Fruit fly (Drosophila melanogaster) whole organism, embryonic: Measurements from ENCODE around the gene Inx7.

Source experiments
- Ada2b ChIP-seq: fragments of 200-800 bp; sonication (Bioruptor generic); IDR thresholded peaks from 2 replicates; pipeline ENCODE4 v1.3.6; 2022; ENCODE audit warnings: missing biosample characterization, missing genetic modification characterization
- BEAF-32 ChIP-seq: fragments of 200-800 bp; sonication (Bioruptor generic); optimal IDR thresholded peaks from 3 replicates; lab custom pipeline; 2017; ENCODE audit warnings: missing biosample characterization, missing genetic modification characterization, mild to moderate bottlenecking, moderate library complexity, missing genetic modification reagents
- Blimp-1 ChIP-seq: fragments of 200-800 bp; sonication (Bioruptor generic); optimal IDR thresholded peaks from 3 replicates; lab custom pipeline; 2018; ENCODE audit warnings: missing biosample characterization, missing genetic modification characterization, mild to moderate bottlenecking, moderate library complexity, missing genetic modification reagents
- CG11504 ChIP-seq: fragments of 200-800 bp; sonication (Bioruptor generic); optimal IDR thresholded peaks from 3 replicates; lab custom pipeline; 2019; ENCODE audit warnings: missing biosample characterization, mild to moderate bottlenecking, missing genetic modification characterization, moderate library complexity
- CG12769 ChIP-seq: fragments of 200-800 bp; sonication (Bioruptor generic); optimal IDR thresholded peaks from 2 replicates; lab custom pipeline; 2019; ENCODE audit warnings: missing biosample characterization, mild to moderate bottlenecking, missing genetic modification characterization, moderate library complexity
- CG13287 ChIP-seq: fragments of 200-800 bp; sonication (Bioruptor generic); IDR thresholded peaks from 2 replicates; pipeline ENCODE4 v1.3.6; 2022; ENCODE audit warnings: missing biosample characterization, missing genetic modification characterization; ENCODE audit not compliant: partially characterized antibody
- CG15514 ChIP-seq: fragments of 200-800 bp; sonication (Bioruptor generic); optimal IDR thresholded peaks from 3 replicates; lab custom pipeline; 2017; ENCODE audit warnings: missing biosample characterization, missing genetic modification characterization, mild to moderate bottlenecking, moderate library complexity, missing genetic modification reagents
- CG1602 ChIP-seq: fragments of 200-800 bp; sonication (Bioruptor generic); optimal IDR thresholded peaks from 3 replicates; lab custom pipeline; 2016; ENCODE audit warnings: missing biosample characterization, missing genetic modification characterization
- CG1603 ChIP-seq: fragments of 200-800 bp; sonication (Bioruptor generic); optimal IDR thresholded peaks from 2 replicates; lab custom pipeline; 2019; ENCODE audit warnings: missing biosample characterization, mild to moderate bottlenecking, missing genetic modification characterization, moderate library complexity
- CG17361 ChIP-seq: fragments of 200-800 bp; sonication (Bioruptor generic); IDR thresholded peaks from 3 replicates; pipeline ENCODE4 v1.3.6; 2022; ENCODE audit warnings: missing biosample characterization, missing genetic modification characterization
- CG1832 ChIP-seq: fragments of 200-800 bp; sonication (Bioruptor generic); optimal IDR thresholded peaks from 2 replicates; lab custom pipeline; 2017; ENCODE audit warnings: missing biosample characterization, mild to moderate bottlenecking, missing genetic modification characterization, inconsistent platforms
- CG18476 ChIP-seq: fragments of 200-800 bp; sonication (Bioruptor generic); optimal IDR thresholded peaks from 2 replicates; lab custom pipeline; 2016; ENCODE audit warnings: missing biosample characterization, mild to moderate bottlenecking, missing genetic modification characterization
- CG2116 ChIP-seq: fragments of 200-800 bp; sonication (Bioruptor generic); optimal IDR thresholded peaks from 3 replicates; lab custom pipeline; 2018; ENCODE audit warnings: missing biosample characterization, mild to moderate bottlenecking, missing genetic modification characterization
- CG31224 ChIP-seq: fragments of 200-800 bp; sonication (Bioruptor generic); IDR thresholded peaks from 2 replicates; pipeline ENCODE4 v1.3.6; 2022; ENCODE audit warnings: missing biosample characterization, missing genetic modification characterization
- CG32532 ChIP-seq: fragments of 200-800 bp; sonication (Bioruptor generic); IDR thresholded peaks from 2 replicates; pipeline ENCODE4 v1.3.6; 2022; ENCODE audit warnings: missing biosample characterization, missing genetic modification characterization
- CG34422 ChIP-seq: fragments of 200-800 bp; sonication (Bioruptor generic); IDR thresholded peaks from 3 replicates; pipeline ENCODE4 v1.3.6; 2022; ENCODE audit warnings: missing biosample characterization, missing genetic modification characterization
- CG4360 ChIP-seq: fragments of 200-800 bp; sonication (Bioruptor generic); IDR thresholded peaks from 2 replicates; pipeline ENCODE4 v1.3.6; 2022; ENCODE audit warnings: missing biosample characterization, missing genetic modification characterization
- CG4730 ChIP-seq: fragments of 200-800 bp; sonication (Bioruptor generic); IDR thresholded peaks from 2 replicates; pipeline ENCODE4 v1.3.6; 2022; ENCODE audit warnings: missing biosample characterization, missing genetic modification characterization
- CG6791 ChIP-seq: fragments of 200-800 bp; sonication (Bioruptor generic); IDR thresholded peaks from 3 replicates; pipeline ENCODE4 v1.3.6; 2022; ENCODE audit warnings: missing biosample characterization, missing genetic modification characterization; ENCODE audit not compliant: partially characterized antibody
- CG9797 ChIP-seq: fragments of 200-800 bp; sonication (Bioruptor generic); optimal IDR thresholded peaks from 3 replicates; lab custom pipeline; 2018; ENCODE audit warnings: missing biosample characterization, mild to moderate bottlenecking, missing genetic modification characterization
- CTCF ChIP-seq: fragments of 200-800 bp; sonication (Bioruptor generic); optimal IDR thresholded peaks from 2 replicates; lab custom pipeline; 2017; ENCODE audit warnings: missing biosample characterization, mild to moderate bottlenecking, missing genetic modification characterization, moderate library complexity
- CoRest ChIP-seq: fragments of 200-800 bp; sonication (Bioruptor generic); optimal IDR thresholded peaks from 3 replicates; lab custom pipeline; 2018; ENCODE audit warnings: missing biosample characterization, mild to moderate bottlenecking, missing genetic modification characterization, moderate library complexity
- Dp ChIP-seq: fragments of 200-800 bp; sonication (Bioruptor generic); optimal IDR thresholded peaks from 2 replicates; lab custom pipeline; 2018; ENCODE audit warnings: missing biosample characterization, mild to moderate bottlenecking, missing genetic modification characterization, moderate library complexity
- HLH54F ChIP-seq: fragments of 200-800 bp; sonication (Bioruptor generic); optimal IDR thresholded peaks from 3 replicates; lab custom pipeline; 2016; ENCODE audit warnings: missing biosample characterization, missing genetic modification characterization
- MBD-R2 ChIP-seq: fragments of 200-800 bp; sonication (Bioruptor generic); IDR thresholded peaks from 2 replicates; pipeline ENCODE4 v1.3.6; 2022; ENCODE audit warnings: missing biosample characterization, missing genetic modification characterization
- Max ChIP-seq: fragments of 200-800 bp; sonication (Bioruptor generic); optimal IDR thresholded peaks from 2 replicates; lab custom pipeline; 2016; ENCODE audit warnings: missing biosample characterization, mild to moderate bottlenecking, missing genetic modification characterization
- PHDP ChIP-seq: fragments of 200-800 bp; sonication (Bioruptor generic); optimal IDR thresholded peaks from 3 replicates; lab custom pipeline; 2018; ENCODE audit warnings: missing biosample characterization, mild to moderate bottlenecking, missing genetic modification characterization, moderate library complexity
- Sox102F ChIP-seq: fragments of 200-800 bp; sonication (Bioruptor generic); optimal IDR thresholded peaks from 2 replicates; lab custom pipeline; 2018; ENCODE audit warnings: missing biosample characterization, mild to moderate bottlenecking, missing genetic modification characterization, moderate library complexity
- Sry-δ ChIP-seq: fragments of 200-800 bp; sonication (Bioruptor generic); optimal IDR thresholded peaks from 2 replicates; lab custom pipeline; 2016; ENCODE audit warnings: missing biosample characterization, missing genetic modification characterization
- YL-1 ChIP-seq: fragments of 200-800 bp; sonication (Bioruptor generic); optimal IDR thresholded peaks from 3 replicates; lab custom pipeline; 2017; ENCODE audit warnings: missing biosample characterization, mild to moderate bottlenecking, missing genetic modification characterization
- bcd ChIP-seq: fragments of 200-800 bp; sonication (Bioruptor generic); optimal IDR thresholded peaks from 2 replicates; lab custom pipeline; 2017; ENCODE audit warnings: missing biosample characterization, mild to moderate bottlenecking, missing genetic modification characterization
- chif ChIP-seq, 2 experiments: fragments of 200-800 bp; sonication (Bioruptor generic); optimal IDR thresholded peaks; 3 replicates each; lab custom pipeline; 2016; ENCODE audit warnings: missing biosample characterization in 2 of 2, missing genetic modification characterization in 2 of 2
- exex ChIP-seq: fragments of 200-800 bp; sonication (Bioruptor generic); optimal IDR thresholded peaks from 4 replicates; lab custom pipeline; 2018; ENCODE audit warnings: missing biosample characterization, mild to moderate bottlenecking, missing genetic modification characterization, moderate library complexity
- gcm2 ChIP-seq: fragments of 200-800 bp; sonication (Bioruptor generic); optimal IDR thresholded peaks from 2 replicates; lab custom pipeline; 2016; ENCODE audit warnings: missing biosample characterization, missing genetic modification characterization
- gfzf ChIP-seq: fragments of 200-800 bp; sonication (Bioruptor generic); optimal IDR thresholded peaks from 2 replicates; lab custom pipeline; 2016; ENCODE audit warnings: missing biosample characterization, mild to moderate bottlenecking, missing genetic modification characterization, moderate library complexity
- gsb-n ChIP-seq: fragments of 200-800 bp; sonication (Bioruptor generic); optimal IDR thresholded peaks from 3 replicates; lab custom pipeline; 2018; ENCODE audit warnings: missing biosample characterization, mild to moderate bottlenecking, missing genetic modification characterization
- inv ChIP-seq: fragments of 200-800 bp; sonication (Bioruptor generic); IDR thresholded peaks from 2 replicates; pipeline ENCODE4 v1.3.6; 2022; ENCODE audit warnings: missing biosample characterization, missing genetic modification characterization; ENCODE audit not compliant: partially characterized antibody
- klu ChIP-seq: fragments of 200-800 bp; sonication (Bioruptor generic); IDR thresholded peaks from 2 replicates; pipeline ENCODE4 v1.3.6; 2022; ENCODE audit warnings: missing biosample characterization, missing genetic modification characterization
- row ChIP-seq: fragments of 200-800 bp; sonication (Bioruptor generic); IDR thresholded peaks from 3 replicates; pipeline ENCODE4 v1.3.6; 2022; ENCODE audit warnings: missing biosample characterization, missing genetic modification characterization
- slp2 ChIP-seq: fragments of 200-800 bp; sonication (Bioruptor generic); optimal IDR thresholded peaks from 2 replicates; lab custom pipeline; 2016; ENCODE audit warnings: missing biosample characterization, missing genetic modification characterization
- sr ChIP-seq: fragments of 200-800 bp; sonication (Bioruptor generic); IDR thresholded peaks from 3 replicates; pipeline ENCODE4 v1.3.6; 2022; ENCODE audit warnings: missing biosample characterization, missing genetic modification characterization
- ssp ChIP-seq: fragments of 200-800 bp; sonication (Bioruptor generic); IDR thresholded peaks from 2 replicates; pipeline ENCODE4 v1.3.6; 2022; ENCODE audit warnings: missing biosample characterization, missing genetic modification characterization
- stwl ChIP-seq: fragments of 200-800 bp; sonication (Bioruptor generic); optimal IDR thresholded peaks from 3 replicates; lab custom pipeline; 2018; ENCODE audit warnings: missing biosample characterization, mild to moderate bottlenecking, missing genetic modification characterization, moderate library complexity
- tup ChIP-seq: fragments of 200-800 bp; sonication (Bioruptor generic); optimal IDR thresholded peaks from 2 replicates; lab custom pipeline; 2016; ENCODE audit warnings: missing biosample characterization, mild to moderate bottlenecking, missing genetic modification characterization, moderate library complexity
- twi ChIP-seq: fragments of 200-800 bp; optimal IDR thresholded peaks from 2 replicates; lab custom pipeline; 2019; ENCODE audit warnings: missing biosample characterization, mild to moderate bottlenecking, missing genetic modification characterization, moderate library complexity
- unpg ChIP-seq: fragments of 200-800 bp; sonication (Bioruptor generic); optimal IDR thresholded peaks from 3 replicates; lab custom pipeline; 2018; ENCODE audit warnings: missing biosample characterization, mild to moderate bottlenecking, missing genetic modification characterization, moderate library complexity
- wek ChIP-seq: fragments of 200-800 bp; sonication (Bioruptor generic); optimal IDR thresholded peaks from 3 replicates; lab custom pipeline; 2018; ENCODE audit warnings: missing biosample characterization, mild to moderate bottlenecking, missing genetic modification characterization, moderate library complexity

Gene Inx7

DNA sequence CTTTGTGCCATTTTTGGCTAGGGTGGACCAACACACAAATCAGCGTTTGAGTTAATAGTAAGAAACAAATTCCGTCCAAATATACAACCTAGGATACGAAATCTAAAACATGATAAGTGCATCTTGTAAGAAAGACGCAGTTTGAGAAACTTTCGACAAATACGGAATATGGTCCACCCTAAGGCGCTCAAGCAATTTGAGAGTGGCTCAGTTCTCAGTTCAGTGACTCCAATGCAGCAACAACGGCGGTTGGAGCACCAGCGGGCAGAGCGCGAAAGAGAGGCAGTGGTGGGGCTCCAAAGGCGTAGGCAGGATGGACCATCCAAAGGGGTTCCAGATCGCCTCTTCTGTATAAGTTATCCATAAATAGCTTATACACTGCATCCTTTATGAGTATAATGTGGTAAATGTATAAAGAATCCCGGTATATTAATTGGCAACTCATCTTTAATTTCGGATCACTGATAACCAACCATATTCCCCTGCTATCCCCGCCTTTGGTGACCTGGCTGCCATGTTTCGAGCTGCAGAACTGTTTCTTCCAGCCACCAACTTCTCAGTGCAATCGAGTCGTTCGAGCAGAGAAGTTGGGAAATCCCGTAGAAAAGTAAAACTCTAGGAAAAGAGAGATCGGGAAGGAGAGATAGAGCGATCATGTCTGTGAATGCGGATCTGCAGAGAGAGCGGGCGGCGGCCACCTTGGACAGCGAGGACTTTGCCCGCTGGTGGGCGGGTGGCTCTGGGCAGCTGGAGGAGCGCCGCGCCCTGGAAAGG is 23.9 kb downstream of the Inx7 start, which contains the start of gene CG4586 (continued):
- peak; percentile 98 for TF ChIP-seq unpg (GFP tag; lab: Kevin White, UChicago)
- peak; percentile 86 for TF ChIP-seq CG1602 (GFP tag; lab: Kevin White, UChicago)
- TF ChIP-seq sr (GFP tag; lab: Robert Waterston, UW), result peak; percentile 89
- peak; percentile 84 for TF ChIP-seq exex (tag; lab: Kevin White, UChicago)
- TF ChIP-seq stwl (tag; lab: Kevin White, UChicago), result no peak
- peak; percentile 80 for TF ChIP-seq CG31224 (GFP tag; lab: Robert Waterston, UW)
- TF ChIP-seq Blimp-1 (GFP tag; lab: Kevin White, UChicago), result peak; percentile 92
- peak; percentile 83 for TF ChIP-seq CG4730 (GFP tag; lab: Robert Waterston, UW)
- TF ChIP-seq twi, result peak; percentile 69
- peak; percentile 86 for TF ChIP-seq CG17361 (GFP tag; lab: Robert Waterston, UW)
- TF ChIP-seq slp2 (GFP tag; lab: Kevin White, UChicago), result peak; percentile 92
- peak; percentile 94 for TF ChIP-seq tup (GFP tag; lab: Kevin White, UChicago)
- no peak for TF ChIP-seq inv (GFP tag; lab: Robert Waterston, UW)
- TF ChIP-seq klu (GFP tag; lab: Robert Waterston, UW), result peak; percentile 74
- TF ChIP-seq Ada2b (GFP tag; lab: Robert Waterston, UW), result peak; percentile 96
- TF ChIP-seq ssp (GFP tag; lab: Robert Waterston, UW), result peak; percentile 67
- TF ChIP-seq Sry-δ, result peak; percentile 64
- TF ChIP-seq CoRest (tag; lab: Kevin White, UChicago), result peak; percentile 87
- TF ChIP-seq chif (GFP tag; optimal IDR thresholded peaks at IDR 0.05; lab: Kevin White, UChicago), result peak; percentile 92
- TF ChIP-seq CG12769 (tag; lab: Kevin White, UChicago), result peak; percentile 98

DNA sequence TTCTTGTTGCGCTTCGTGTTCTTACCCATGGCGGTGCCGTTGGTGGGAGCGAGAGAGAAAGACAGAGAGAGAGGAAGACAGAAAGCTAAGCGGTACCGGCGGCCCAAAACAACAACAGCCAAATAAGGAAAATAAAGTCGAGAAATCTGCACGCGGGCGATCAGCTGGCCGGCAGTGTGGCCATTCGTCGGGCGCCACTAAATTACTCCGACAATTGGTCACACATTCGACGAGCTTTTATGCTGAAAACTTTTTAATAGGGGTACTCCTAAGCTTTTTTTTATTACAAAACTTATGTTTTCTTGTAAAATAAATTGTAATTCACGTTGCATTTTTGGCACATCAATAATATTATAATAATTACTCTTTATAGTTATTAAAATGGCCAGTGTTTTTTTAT is 24.8 kb downstream of the Inx7 start, which contains the start of gene Setd3:
Gene Setd3 (minus strand): TSS at position 187 of the 400 bp plus-strand sequence.
- peak; percentile 3 for TF ChIP-seq BEAF-32 (GFP tag; lab: Kevin White, UChicago)
- no peak for TF ChIP-seq CG2116 (GFP tag; lab: Kevin White, UChicago)
- TF ChIP-seq HLH54F (GFP tag; lab: Kevin White, UChicago), result no peak
- TF ChIP-seq Sox102F (GFP tag; lab: Kevin White, UChicago), result peak; percentile 18
- TF ChIP-seq CG6791 (GFP tag; lab: Robert Waterston, UW), result peak; percentile 41; the same call in 1 of the 3 replicates
- TF ChIP-seq CoRest (tag; lab: Kevin White, UChicago), result peak; percentile 17
- TF ChIP-seq CG4360, result 0 out of 2 replicates have a peak, but pooled peaks have one; percentile 22
- TF ChIP-seq row (GFP tag; lab: Robert Waterston, UW), result peak; percentile 56; the same call in 2 of the 3 replicates
- TF ChIP-seq CG18476 (GFP tag; lab: Kevin White, UChicago), result no peak
- peak; percentile 85 for TF ChIP-seq gsb-n (tag; lab: Kevin White, UChicago)
- TF ChIP-seq CG1603, result peak; percentile 6
- TF ChIP-seq CG9797 (GFP tag; lab: Kevin White, UChicago), result peak; percentile 56
- TF ChIP-seq gcm2, result no peak
- peak; percentile 12 for TF ChIP-seq PHDP (tag; lab: Kevin White, UChicago)
- peak; percentile 22 for TF ChIP-seq Max (GFP tag; lab: Kevin White, UChicago)
- TF ChIP-seq CG11504 (tag; lab: Kevin White, UChicago), result no peak
- peak; percentile 20; the same call in 1 of the 2 replicates for TF ChIP-seq CG13287 (GFP tag; lab: Robert Waterston, UW)
- peak; percentile 88 for TF ChIP-seq wek (GFP tag; lab: Kevin White, UChicago)
- no peak for TF ChIP-seq bcd (GFP tag; lab: Kevin White, UChicago)
- TF ChIP-seq Dp (GFP tag; lab: Kevin White, UChicago), result peak; percentile 41
- TF ChIP-seq MBD-R2 (GFP tag; lab: Robert Waterston, UW), result peak; percentile 88
- peak; percentile 34 for TF ChIP-seq CG15514 (GFP tag; lab: Kevin White, UChicago)
- TF ChIP-seq CG32532, result peak; percentile 45; the same call in 1 of the 2 replicates
- TF ChIP-seq YL-1 (GFP tag; lab: Kevin White, UChicago), result peak; percentile 14
- peak; percentile 45; the same call in 1 of the 3 replicates for TF ChIP-seq CG34422 (GFP tag; lab: Robert Waterston, UW)
- peak; percentile 16 for TF ChIP-seq CTCF (GFP tag; lab: Kevin White, UChicago)
- TF ChIP-seq CG1832, result peak; percentile 44
- TF ChIP-seq gfzf (GFP tag; lab: Kevin White, UChicago), result peak; percentile 70
